Worm (Caenorhabditis elegans) whole organism, late embryonic: ENCODE measurements around the gene C23G10.5.

ENCODE experiments used
- K09A11.1 ChIP-seq: sonication (generic microtip); optimal IDR thresholded peaks from 2 replicates; lab custom pipeline; 2017; ENCODE audit warnings: antibody characterized with exemption, mild to moderate bottlenecking, missing genetic modification characterization, missing compliant biosample characterization; ENCODE audit not compliant: insufficient read depth
- T23F11.4 ChIP-seq: fragments of 200-800 bp; sonication (Bioruptor generic); optimal IDR thresholded peaks from 2 replicates; lab custom pipeline; 2018; ENCODE audit warnings: mild to moderate bottlenecking, missing genetic modification characterization, missing compliant biosample characterization
- ama-1 ChIP-seq: fragments of 150-350 bp; optimal IDR thresholded peaks from 2 replicates; lab custom pipeline; 2014
- ceh-14 ChIP-seq: sonication (generic microtip); optimal IDR thresholded peaks from 2 replicates; lab custom pipeline; 2016; ENCODE audit warnings: missing genotype, missing genetic modification characterization, missing compliant biosample characterization
- ceh-18 ChIP-seq: sonication (generic microtip); optimal IDR thresholded peaks from 2 replicates; lab custom pipeline; 2016; ENCODE audit warnings: missing genetic modification characterization, missing compliant biosample characterization
- ceh-2 ChIP-seq: sonication (generic microtip); optimal IDR thresholded peaks from 2 replicates; lab custom pipeline; 2016; ENCODE audit warnings: missing genotype, missing genetic modification characterization, missing compliant biosample characterization
- ceh-22 ChIP-seq: sonication (generic microtip); optimal IDR thresholded peaks from 2 replicates; lab custom pipeline; 2017; ENCODE audit warnings: missing biosample characterization, missing genetic modification characterization
- ceh-34 ChIP-seq: sonication (generic microtip); optimal IDR thresholded peaks from 2 replicates; lab custom pipeline; 2016; ENCODE audit warnings: mild to moderate bottlenecking, missing genetic modification characterization, missing compliant biosample characterization
- che-1 ChIP-seq: sonication (generic microtip); optimal IDR thresholded peaks from 2 replicates; lab custom pipeline; 2016; ENCODE audit warnings: mild to moderate bottlenecking, missing genetic modification characterization, missing compliant biosample characterization
- elt-2 ChIP-seq: sonication (generic microtip); optimal IDR thresholded peaks from 2 replicates; lab custom pipeline; 2016; ENCODE audit warnings: missing genetic modification reagents, missing genetic modification characterization, missing compliant biosample characterization
- elt-4 ChIP-seq: sonication (generic microtip); optimal IDR thresholded peaks from 2 replicates; lab custom pipeline; 2016; ENCODE audit warnings: missing genetic modification characterization, missing compliant biosample characterization
- ets-4 ChIP-seq: sonication (generic microtip); optimal IDR thresholded peaks from 2 replicates; lab custom pipeline; 2016; ENCODE audit warnings: missing genetic modification characterization, missing compliant biosample characterization
- eyg-1 ChIP-seq: sonication (generic microtip); optimal IDR thresholded peaks from 2 replicates; lab custom pipeline; 2016; ENCODE audit warnings: missing genotype, missing genetic modification characterization, missing compliant biosample characterization
- fax-1 ChIP-seq: sonication (generic microtip); optimal IDR thresholded peaks from 2 replicates; lab custom pipeline; 2016; ENCODE audit warnings: missing genotype, missing genetic modification characterization, missing compliant biosample characterization
- fkh-6 ChIP-seq: sonication (generic microtip); optimal IDR thresholded peaks from 2 replicates; lab custom pipeline; 2016; ENCODE audit warnings: missing genetic modification characterization, missing compliant biosample characterization
- hlh-13 ChIP-seq: fragments of 200-800 bp; sonication (Bioruptor generic); optimal IDR thresholded peaks from 2 replicates; lab custom pipeline; 2018; ENCODE audit warnings: mild to moderate bottlenecking, missing genetic modification characterization, missing compliant biosample characterization
- hlh-30 ChIP-seq: sonication (generic microtip); optimal IDR thresholded peaks from 2 replicates; lab custom pipeline; 2017; ENCODE audit warnings: antibody characterized with exemption, missing genetic modification characterization, missing compliant biosample characterization; ENCODE audit not compliant: insufficient read depth
- lim-6 ChIP-seq: sonication (generic microtip); optimal IDR thresholded peaks from 2 replicates; lab custom pipeline; 2016; ENCODE audit warnings: missing genetic modification characterization, missing compliant biosample characterization
- mec-3 ChIP-seq: sonication (generic microtip); optimal IDR thresholded peaks from 2 replicates; lab custom pipeline; 2016; ENCODE audit warnings: borderline replicate concordance, missing genetic modification characterization, missing compliant biosample characterization
- nfya-1 ChIP-seq: sonication (generic microtip); optimal IDR thresholded peaks from 2 replicates; lab custom pipeline; 2017; ENCODE audit warnings: missing genetic modification characterization, mild to moderate bottlenecking, missing compliant biosample characterization, antibody characterized with exemption, moderate library complexity
- nhr-11 ChIP-seq: fragments of 150-350 bp; optimal IDR thresholded peaks from 2 replicates; lab custom pipeline; 2014; ENCODE audit warnings: missing biosample characterization, missing genetic modification characterization
- nhr-232 ChIP-seq: sonication (generic microtip); optimal IDR thresholded peaks from 2 replicates; lab custom pipeline; 2016; ENCODE audit warnings: missing genetic modification characterization, missing compliant biosample characterization
- npax-4 ChIP-seq: sonication (generic microtip); optimal IDR thresholded peaks from 2 replicates; lab custom pipeline; 2016; ENCODE audit warnings: missing genetic modification characterization, missing compliant biosample characterization
- pag-3 ChIP-seq: sonication (generic microtip); optimal IDR thresholded peaks from 2 replicates; lab custom pipeline; 2016; ENCODE audit warnings: missing compliant biosample characterization, missing genetic modification characterization, borderline replicate concordance
- pat-9 ChIP-seq: fragments of 200-800 bp; sonication (Bioruptor generic); optimal IDR thresholded peaks from 2 replicates; lab custom pipeline; 2018; ENCODE audit warnings: mild to moderate bottlenecking, missing genetic modification characterization, moderate library complexity, missing compliant biosample characterization
- pha-2 ChIP-seq: sonication (generic microtip); optimal IDR thresholded peaks from 2 replicates; lab custom pipeline; 2017; ENCODE audit warnings: mild to moderate bottlenecking, missing genetic modification characterization, missing compliant biosample characterization
- pha-4 ChIP-seq: fragments of 150-350 bp; optimal IDR thresholded peaks from 2 replicates; lab custom pipeline; 2018; ENCODE audit warnings: missing biosample characterization, missing genetic modification reagents, missing genetic modification characterization
- pqm-1 ChIP-seq: sonication (generic microtip); optimal IDR thresholded peaks from 2 replicates; lab custom pipeline; 2016; ENCODE audit warnings: missing genetic modification characterization, missing compliant biosample characterization
- rnt-1 ChIP-seq: sonication (generic microtip); optimal IDR thresholded peaks from 2 replicates; lab custom pipeline; 2016; ENCODE audit warnings: missing genetic modification characterization, missing compliant biosample characterization
- sdc-2 ChIP-seq: sonication (generic microtip); optimal IDR thresholded peaks from 2 replicates; lab custom pipeline; 2016; ENCODE audit warnings: missing genotype, missing genetic modification characterization, missing compliant biosample characterization
- sox-4 ChIP-seq: sonication (generic microtip); optimal IDR thresholded peaks from 2 replicates; lab custom pipeline; 2017; ENCODE audit warnings: mild to moderate bottlenecking, missing genetic modification characterization, inconsistent platforms, missing compliant biosample characterization
- syd-9 ChIP-seq: sonication (generic microtip); optimal IDR thresholded peaks from 2 replicates; lab custom pipeline; 2016; ENCODE audit warnings: mild to moderate bottlenecking, missing genetic modification characterization, moderate library complexity, missing compliant biosample characterization
- tbx-2 ChIP-seq: sonication (generic microtip); optimal IDR thresholded peaks from 2 replicates; lab custom pipeline; 2016; ENCODE audit warnings: missing genetic modification characterization, missing compliant biosample characterization
- tbx-7 ChIP-seq: sonication (generic microtip); optimal IDR thresholded peaks from 2 replicates; lab custom pipeline; 2016; ENCODE audit warnings: missing genotype, missing genetic modification characterization, missing compliant biosample characterization
- unc-55 ChIP-seq: sonication (generic microtip); optimal IDR thresholded peaks from 2 replicates; lab custom pipeline; 2017; ENCODE audit warnings: missing biosample characterization, missing genetic modification reagents, missing genetic modification characterization
- unc-86 ChIP-seq: sonication (generic microtip); optimal IDR thresholded peaks from 2 replicates; lab custom pipeline; 2016; ENCODE audit warnings: missing genetic modification characterization, missing compliant biosample characterization
- zip-5 ChIP-seq: sonication (generic microtip); optimal IDR thresholded peaks from 2 replicates; lab custom pipeline; 2016; ENCODE audit warnings: missing genetic modification characterization, missing compliant biosample characterization

The C23G10.5 gene

ce11 chrIII:6164253-6164971, 26.5 kb upstream of the C23G10.5 start, which contains the start of gene F42A10.9:
F42A10.9 (plus strand) TSS chrIII:6164573.
- TF ChIP-seq pat-9 (tag; lab: Kevin White, UChicago): no peak
- TF ChIP-seq ceh-22 (tag; lab: Kevin White, UChicago): no peak
- no peak for TF ChIP-seq tbx-2
- TF ChIP-seq ceh-18: no peak
- peak; percentile 18 for TF ChIP-seq elt-2 (tag; lab: Kevin White, UChicago)

- no peak for TF ChIP-seq ceh-2 (tag; lab: Kevin White, UChicago)
- TF ChIP-seq sdc-2: no peak
- TF ChIP-seq elt-4 (tag; lab: Kevin White, UChicago): no peak
- TF ChIP-seq K09A11.1 (tag; lab: Kevin White, UChicago): no peak
- no peak for TF ChIP-seq pha-2 (tag; lab: Kevin White, UChicago)
- no peak for TF ChIP-seq nhr-232 (tag; lab: Kevin White, UChicago)
- TF ChIP-seq mec-3: no peak
- no peak for TF ChIP-seq rnt-1 (tag; lab: Kevin White, UChicago)
- no peak for TF ChIP-seq fkh-6 (tag; lab: Kevin White, UChicago)
- TF ChIP-seq fax-1: no peak
- no peak for TF ChIP-seq sox-4 (tag; lab: Kevin White, UChicago)
- TF ChIP-seq nhr-11: no peak
- TF ChIP-seq unc-55: no peak
- TF ChIP-seq ets-4 (tag; lab: Kevin White, UChicago): no peak
- no peak for TF ChIP-seq hlh-30 (tag; lab: Kevin White, UChicago)
- no peak for TF ChIP-seq lim-6 (tag; lab: Kevin White, UChicago)
- TF ChIP-seq pag-3 (tag; lab: Kevin White, UChicago): no peak
- TF ChIP-seq tbx-2: no peak
Observed at ce11 chrIII:6165240-6165639, 25.7 kb upstream of the C23G10.5 start.

- TF ChIP-seq fax-1 (no peak), ceh-14 (tag; lab: Kevin White, UChicago) (no peak), K09A11.1 (tag; lab: Kevin White, UChicago) (no peak), zip-5 (tag; lab: Kevin White, UChicago) (no peak), fkh-6 (tag; lab: Kevin White, UChicago) (no peak)
Observed at ce11 chrIII:6166634-6167033, 24.3 kb upstream of the C23G10.5 start.

ce11 chrIII:6168497-6169227, 22.2 kb upstream of the C23G10.5 start, which contains the start of gene efk-1:
efk-1 (minus strand) TSS chrIII:6168547.
- TF ChIP-seq pqm-1 (tag; lab: Kevin White, UChicago) (no peak), hlh-13 (GFP tag; lab: Kevin White, UChicago) (no peak), che-1 (tag; lab: Kevin White, UChicago) (no peak), ama-1 (lab: Kevin White, UChicago) (no peak), nfya-1 (tag; lab: Kevin White, UChicago) (no peak), nhr-11 (no peak), eyg-1 (tag; lab: Kevin White, UChicago) (no peak), syd-9 (tag; lab: Kevin White, UChicago) (no peak), tbx-7 (tag; lab: Kevin White, UChicago) (no peak), unc-86 (tag; lab: Kevin White, UChicago) (no peak), pha-4 (tag; lab: Kevin White, UChicago) (no peak), T23F11.4 (GFP tag; lab: Kevin White, UChicago) (no peak), unc-55 (no peak), ceh-34 (no peak), lim-6 (tag; lab: Kevin White, UChicago) (no peak), npax-4 (tag; lab: Kevin White, UChicago) (no peak), pha-2 (tag; lab: Kevin White, UChicago) (no peak)
